Fruit fly (Drosophila melanogaster): Measurements from ENCODE around the gene CG13933.
A peak's percentile ranks its signal among the peaks of the same experiment; 100 is the strongest.

CG13933 gene

DNA sequence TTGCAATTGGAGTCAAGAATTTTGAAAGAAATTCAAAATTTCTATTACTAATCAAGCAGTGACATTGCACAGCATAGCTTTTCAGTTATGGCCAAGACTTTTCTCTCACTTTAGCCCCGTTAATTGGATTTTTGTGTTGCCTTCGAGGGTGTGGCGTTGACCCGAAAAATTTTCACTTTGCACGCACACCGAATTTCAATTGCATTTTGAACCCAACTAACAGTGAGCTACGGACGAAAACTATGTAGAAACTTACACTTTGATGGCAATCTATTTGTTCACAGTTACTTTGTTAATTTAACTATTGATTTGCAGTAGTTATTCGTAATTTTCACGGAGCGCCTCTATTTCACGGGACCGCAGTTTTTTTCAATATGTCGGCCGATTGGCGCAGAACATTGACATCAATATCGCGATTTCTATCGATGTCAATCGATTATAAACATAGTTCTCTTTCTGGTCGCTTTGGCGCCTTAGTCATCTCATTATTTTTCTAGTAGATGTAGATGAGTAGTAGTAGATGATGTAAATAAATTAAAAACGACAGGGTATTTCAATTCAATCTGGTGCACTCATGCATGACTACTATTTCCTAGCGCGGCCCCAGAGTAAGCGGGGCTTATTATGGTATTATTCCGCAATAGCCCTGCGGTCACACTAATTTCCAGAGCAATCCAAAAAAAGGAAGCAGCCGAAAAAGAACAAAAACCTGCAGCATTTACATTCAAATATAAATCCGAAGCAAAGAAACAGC lies 20.2 kb upstream of the CG13933 start, which contains the start of the genes alpha-Spec, dlt and Cdc37:
Gene alpha-Spec, minus strand, starts transcription at position 386 of the 754 bp plus-strand sequence.
Gene dlt, minus strand, starts transcription at position 386 of the 754 bp plus-strand sequence.
Gene Cdc37, plus strand, starts transcription at position 450 of the 754 bp plus-strand sequence.
- TF ChIP-seq CG8478 (optimal IDR thresholded peaks at IDR 0.05): no peak
- TF ChIP-seq psq (optimal IDR thresholded peaks at IDR 0.05): no peak
- TF ChIP-seq pan (optimal IDR thresholded peaks at IDR 0.05): no peak
- no peak for TF ChIP-seq usp (GFP tag; optimal IDR thresholded peaks at IDR 0.05)
- TF ChIP-seq Dll (optimal IDR thresholded peaks at IDR 0.05): no peak
- TF ChIP-seq EcR (GFP tag; optimal IDR thresholded peaks at IDR 0.05): no peak

DNA sequence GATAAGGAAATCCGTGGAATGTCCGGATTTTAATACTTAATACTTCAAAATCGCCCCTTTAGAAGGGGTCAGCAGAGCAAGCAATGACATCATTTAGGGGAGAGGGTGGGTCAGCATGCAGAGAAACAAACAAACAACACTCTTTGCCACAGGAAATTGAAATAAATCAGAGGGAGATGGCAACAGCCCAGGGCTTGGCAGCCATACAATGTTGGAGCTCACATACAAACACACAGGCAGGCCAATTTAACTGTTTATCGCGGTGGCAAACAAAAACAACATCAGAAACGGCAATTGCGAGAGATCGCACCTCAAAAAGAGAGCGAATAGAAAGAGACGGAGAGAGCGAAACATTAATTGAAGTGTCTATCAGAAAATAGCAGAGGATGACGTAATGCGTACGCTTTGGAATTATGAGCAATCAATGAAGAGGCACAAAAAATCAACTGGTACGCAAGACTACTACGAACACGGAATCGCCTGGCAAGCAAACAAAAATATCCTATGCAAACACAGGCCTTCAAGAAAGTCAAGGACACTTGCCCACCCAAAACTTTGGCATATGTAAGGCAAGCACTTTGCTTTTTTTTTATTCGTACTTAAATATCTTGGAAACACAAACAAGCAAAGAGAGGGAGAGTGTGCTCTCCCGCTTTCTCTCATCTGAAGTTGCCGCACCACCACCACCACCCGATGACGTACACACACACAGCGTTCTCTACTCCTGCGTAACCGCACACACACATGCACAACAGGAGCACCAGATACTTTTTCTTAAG lies 19.4 kb upstream of the CG13933 start:
- no peak for TF ChIP-seq usp (GFP tag; optimal IDR thresholded peaks at IDR 0.05)
- TF ChIP-seq CG8478 (optimal IDR thresholded peaks at IDR 0.05): no peak
- TF ChIP-seq pan (optimal IDR thresholded peaks at IDR 0.05): no peak
- no peak for TF ChIP-seq psq (optimal IDR thresholded peaks at IDR 0.05)
- TF ChIP-seq EcR (GFP tag; optimal IDR thresholded peaks at IDR 0.05): no peak
- TF ChIP-seq Dll (optimal IDR thresholded peaks at IDR 0.05): peak; percentile 85

DNA sequence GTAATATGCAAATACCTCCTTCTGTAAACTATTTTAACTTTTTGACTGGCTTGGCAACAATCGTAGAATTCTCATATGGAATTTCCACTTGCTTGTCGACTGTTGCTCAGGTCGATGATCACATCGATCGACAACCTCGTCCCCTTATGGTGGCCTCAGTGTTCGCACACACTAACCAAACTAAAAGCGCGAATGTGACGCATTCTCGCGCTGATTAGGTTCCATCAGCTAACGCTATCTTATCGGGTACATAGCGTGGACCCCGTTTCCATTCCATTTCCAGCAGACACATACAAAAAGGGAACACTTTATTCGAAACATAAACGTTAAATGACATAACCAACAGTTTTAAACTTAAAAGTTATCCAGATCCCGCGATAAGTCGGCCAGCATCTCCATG lies 14.4 kb upstream of the CG13933 start:
- TF ChIP-seq Dll (optimal IDR thresholded peaks at IDR 0.05) (no peak), CG8478 (optimal IDR thresholded peaks at IDR 0.05) (no peak), psq (optimal IDR thresholded peaks at IDR 0.05) (no peak), EcR (GFP tag; optimal IDR thresholded peaks at IDR 0.05) (no peak), usp (GFP tag; optimal IDR thresholded peaks at IDR 0.05) (no peak), pan (optimal IDR thresholded peaks at IDR 0.05) (no peak)

DNA sequence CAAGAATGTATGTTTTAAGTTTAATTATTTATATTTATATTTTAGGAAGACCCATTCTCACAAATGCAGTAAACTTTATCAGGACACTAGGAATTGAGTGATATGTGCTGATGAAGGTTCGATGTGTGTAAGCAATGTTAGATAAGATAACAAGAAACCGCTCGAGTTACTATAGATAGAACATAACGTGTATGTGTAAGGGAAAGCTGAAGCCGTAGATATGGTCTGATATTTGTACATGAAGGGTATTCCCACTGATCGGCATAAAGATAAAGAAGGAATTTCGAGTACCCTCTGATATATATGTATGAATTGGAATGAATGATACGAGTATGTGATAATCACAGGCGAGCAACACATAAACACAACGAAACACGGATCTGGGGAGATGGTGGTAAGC lies 9.1 kb upstream of the CG13933 start:
- TF ChIP-seq psq (optimal IDR thresholded peaks at IDR 0.05) (no peak), Dll (optimal IDR thresholded peaks at IDR 0.05) (no peak), pan (optimal IDR thresholded peaks at IDR 0.05) (no peak), usp (GFP tag; optimal IDR thresholded peaks at IDR 0.05) (no peak), EcR (GFP tag; optimal IDR thresholded peaks at IDR 0.05) (no peak), CG8478 (optimal IDR thresholded peaks at IDR 0.05) (no peak)

DNA sequence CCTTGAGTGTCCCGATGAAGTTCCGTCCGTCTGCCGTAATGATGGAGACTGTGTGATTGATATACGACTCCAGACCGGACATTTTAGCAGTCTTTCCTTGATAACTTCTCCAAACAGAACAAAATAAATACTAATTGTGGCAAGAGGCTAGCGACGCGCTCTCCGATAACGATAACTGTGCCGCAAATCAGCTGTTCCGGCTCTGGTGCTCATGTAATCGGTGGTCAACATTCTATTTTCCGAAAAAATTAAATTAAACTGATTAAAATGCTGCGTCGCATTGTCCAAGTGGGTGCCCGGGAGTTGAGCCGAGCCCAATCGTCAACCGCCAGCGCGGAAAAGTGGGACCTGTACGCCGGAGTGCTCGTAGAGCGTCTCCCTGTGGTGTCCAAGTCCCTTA lies 2.3 kb upstream of the CG13933 start, which contains the start of the genes CG2021 and mRpL46:
Gene CG2021, minus strand, starts transcription at position 163 of the 400 bp plus-strand sequence.
Gene mRpL46, plus strand, starts transcription at position 191 of the 400 bp plus-strand sequence.
- TF ChIP-seq CG8478 (optimal IDR thresholded peaks at IDR 0.05): no peak
- TF ChIP-seq usp (GFP tag; optimal IDR thresholded peaks at IDR 0.05): no peak
- TF ChIP-seq EcR (GFP tag; optimal IDR thresholded peaks at IDR 0.05): no peak
- no peak for TF ChIP-seq Dll (optimal IDR thresholded peaks at IDR 0.05)
- no peak for TF ChIP-seq psq (optimal IDR thresholded peaks at IDR 0.05)
- TF ChIP-seq pan (optimal IDR thresholded peaks at IDR 0.05): no peak

DNA sequence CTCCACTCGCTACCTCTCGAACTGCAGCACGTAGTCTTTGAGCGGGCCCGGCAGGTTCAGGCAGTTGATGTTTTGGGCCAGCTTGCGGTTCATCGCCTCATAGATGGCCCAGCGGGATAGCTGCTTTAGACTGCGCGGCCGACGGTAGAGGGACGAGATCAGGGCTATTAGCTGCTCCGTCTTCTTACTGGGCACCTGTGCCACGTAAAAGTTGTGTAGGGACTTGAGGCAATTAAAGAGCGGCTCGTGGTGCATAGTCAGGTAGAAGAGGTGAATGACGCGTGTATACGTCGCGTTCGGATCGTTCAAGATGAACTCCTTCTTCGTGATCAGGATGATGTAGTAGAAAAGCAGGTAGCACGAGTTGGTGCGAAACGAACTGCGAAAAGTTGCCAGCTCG lies 2.4 kb downstream of the CG13933 start:
- TF ChIP-seq pan (optimal IDR thresholded peaks at IDR 0.05) (no peak), psq (optimal IDR thresholded peaks at IDR 0.05) (no peak), usp (GFP tag; optimal IDR thresholded peaks at IDR 0.05) (no peak), EcR (GFP tag; optimal IDR thresholded peaks at IDR 0.05) (no peak), CG8478 (optimal IDR thresholded peaks at IDR 0.05) (no peak), Dll (optimal IDR thresholded peaks at IDR 0.05) (no peak)

DNA sequence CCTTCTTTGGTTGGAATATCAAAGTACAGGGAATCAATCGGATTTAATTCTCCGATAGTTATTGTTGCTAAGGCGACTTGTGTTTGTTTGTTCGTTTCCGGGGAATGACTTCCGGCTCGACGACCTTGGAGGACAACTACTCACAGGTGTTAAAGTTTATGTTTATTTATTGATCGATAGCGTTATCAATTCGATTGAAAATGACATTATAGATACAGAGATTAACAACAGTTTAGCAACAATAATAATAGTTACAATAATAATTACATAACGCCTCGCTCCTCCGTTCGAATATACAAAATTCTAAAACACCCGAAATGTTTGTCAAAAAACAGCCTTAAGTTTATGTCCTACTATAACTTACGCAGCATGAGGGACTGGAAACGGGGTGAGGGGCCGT lies 3.3 kb downstream of the CG13933 start, which contains the start of gene Dhc62B:
Gene Dhc62B, minus strand, starts transcription at position 101 of the 400 bp plus-strand sequence.
- TF ChIP-seq psq (optimal IDR thresholded peaks at IDR 0.05): no peak
- TF ChIP-seq EcR (GFP tag; optimal IDR thresholded peaks at IDR 0.05): no peak
- TF ChIP-seq pan (optimal IDR thresholded peaks at IDR 0.05): no peak
- no peak for TF ChIP-seq CG8478 (optimal IDR thresholded peaks at IDR 0.05)

DNA sequence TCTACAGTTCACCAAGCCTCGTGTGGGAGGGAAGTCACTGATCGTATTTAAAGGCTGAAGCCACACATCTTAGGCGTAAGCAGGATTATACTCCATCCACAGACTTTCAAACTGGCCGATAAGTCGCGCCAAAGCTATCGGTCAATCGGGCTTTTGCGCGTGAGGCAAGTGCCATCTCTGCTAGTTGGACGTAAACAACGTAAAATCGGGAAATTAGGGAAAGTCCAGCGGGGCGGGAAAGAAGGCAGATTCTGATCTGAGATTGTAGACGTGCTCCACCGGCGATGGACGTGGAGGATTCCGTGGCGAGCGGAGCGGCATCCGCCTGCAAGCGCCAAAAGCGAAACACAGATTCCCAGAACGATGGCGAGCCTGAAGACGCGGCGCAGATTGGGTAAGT lies 18.8 kb downstream of the CG13933 start, which contains the start of gene CG8001:
Gene CG8001, plus strand, starts transcription at position 17 of the 400 bp plus-strand sequence.
- TF ChIP-seq usp (GFP tag; optimal IDR thresholded peaks at IDR 0.05) (no peak), Dll (optimal IDR thresholded peaks at IDR 0.05) (no peak), pan (optimal IDR thresholded peaks at IDR 0.05) (no peak), EcR (GFP tag; optimal IDR thresholded peaks at IDR 0.05) (no peak), psq (optimal IDR thresholded peaks at IDR 0.05) (no peak), CG8478 (optimal IDR thresholded peaks at IDR 0.05) (no peak)

DNA sequence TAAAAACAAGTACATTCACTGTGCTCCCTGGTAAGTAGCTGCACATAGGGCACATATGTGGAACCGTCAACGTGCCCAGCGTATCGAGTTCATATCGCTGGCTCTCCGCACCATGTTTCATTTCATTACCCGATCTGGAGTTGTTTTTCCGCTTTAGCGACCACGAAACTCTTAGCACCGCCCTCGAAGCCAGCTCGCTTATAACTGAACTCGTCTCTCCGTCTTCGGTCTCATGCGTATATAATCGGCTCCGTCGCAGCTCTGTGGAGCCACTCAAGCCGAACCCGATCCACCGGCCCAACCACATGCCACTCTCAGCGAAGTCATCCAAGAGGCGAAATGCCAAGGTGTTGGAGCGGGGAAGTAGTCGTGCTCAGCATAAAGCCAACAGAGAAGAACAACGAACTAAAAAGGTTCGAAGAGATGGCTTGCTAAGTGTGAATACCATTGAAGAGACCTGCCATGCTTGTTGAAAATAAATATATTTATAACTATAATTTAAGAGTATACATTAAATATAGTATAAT lies 19.4 kb downstream of the CG13933 start, which contains the start of gene Cht2:
Gene Cht2, minus strand, starts transcription at position 477 of the 527 bp plus-strand sequence.
- TF ChIP-seq pan (optimal IDR thresholded peaks at IDR 0.05) (no peak), Dll (optimal IDR thresholded peaks at IDR 0.05) (peak; percentile 63)

DNA sequence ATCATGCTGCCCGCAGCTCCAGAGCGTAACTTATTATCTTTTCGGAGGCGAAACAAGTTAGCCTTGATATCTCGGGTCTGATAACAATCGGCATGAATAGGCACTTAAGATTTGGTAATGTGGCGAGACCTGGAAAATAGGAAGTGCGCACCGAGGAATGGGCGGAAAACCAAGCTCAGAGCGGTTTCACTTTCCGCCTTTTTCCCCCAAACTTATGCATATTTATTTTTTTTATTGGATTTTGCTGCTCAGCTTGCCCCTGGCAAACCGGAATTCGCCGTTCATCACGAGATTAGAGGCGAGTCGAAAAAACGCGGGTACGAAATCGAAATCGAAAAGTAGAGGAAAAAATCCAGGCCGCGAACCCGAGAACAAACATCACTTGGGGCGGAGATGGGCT lies 20.0 kb downstream of the CG13933 start:
- TF ChIP-seq EcR (GFP tag; optimal IDR thresholded peaks at IDR 0.05) (no peak), usp (GFP tag; optimal IDR thresholded peaks at IDR 0.05) (no peak), pan (optimal IDR thresholded peaks at IDR 0.05) (no peak)

DNA sequence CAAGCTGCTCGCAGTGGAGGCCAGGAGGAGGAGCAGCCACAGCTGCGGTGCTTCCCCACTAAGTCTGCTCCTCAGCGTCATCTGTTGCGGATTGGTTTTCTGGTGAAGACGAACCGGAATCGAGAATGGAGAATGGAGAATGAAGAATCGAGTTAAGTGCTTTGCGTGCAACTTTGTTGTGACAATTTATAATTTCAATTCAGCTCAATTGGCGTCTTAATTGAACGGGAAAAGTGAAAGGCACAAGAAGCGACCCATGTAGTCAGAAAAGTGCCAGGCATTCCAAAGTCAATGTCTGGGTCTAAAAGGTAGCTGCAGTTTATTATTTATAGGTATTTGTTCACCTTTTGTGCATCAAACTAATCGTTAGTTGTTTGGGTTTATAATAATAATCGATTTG lies 20.7 kb downstream of the CG13933 start:
- TF ChIP-seq usp (GFP tag; optimal IDR thresholded peaks at IDR 0.05) (no peak), EcR (GFP tag; optimal IDR thresholded peaks at IDR 0.05) (no peak), CG8478 (optimal IDR thresholded peaks at IDR 0.05) (no peak), pan (optimal IDR thresholded peaks at IDR 0.05) (no peak), psq (optimal IDR thresholded peaks at IDR 0.05) (no peak), Dll (optimal IDR thresholded peaks at IDR 0.05) (no peak)

DNA sequence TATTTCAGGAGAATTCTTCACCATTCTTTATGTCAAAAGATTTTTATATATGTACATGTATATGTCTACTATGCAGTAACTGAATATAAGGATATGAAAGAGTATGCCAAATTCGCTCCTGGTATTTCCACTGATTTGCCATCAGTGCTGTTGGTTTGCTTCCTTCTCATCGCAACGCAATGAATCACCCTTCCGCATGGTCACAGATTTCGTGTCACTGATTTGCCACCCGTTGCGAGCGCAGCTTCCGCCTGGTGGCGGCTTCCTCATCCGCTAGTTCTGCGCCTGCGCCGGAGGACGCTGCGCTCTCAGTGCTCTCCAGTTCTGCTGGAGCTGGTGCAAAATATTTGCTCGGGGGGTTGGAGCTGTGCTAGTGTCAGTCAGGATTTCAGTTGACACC lies 26.7 kb downstream of the CG13933 start:
- TF ChIP-seq EcR (GFP tag; optimal IDR thresholded peaks at IDR 0.05): no peak
- no peak for TF ChIP-seq psq (optimal IDR thresholded peaks at IDR 0.05)
- TF ChIP-seq pan (optimal IDR thresholded peaks at IDR 0.05): no peak
- TF ChIP-seq Dll (optimal IDR thresholded peaks at IDR 0.05): no peak
- no peak for TF ChIP-seq CG8478 (optimal IDR thresholded peaks at IDR 0.05)
- TF ChIP-seq usp (GFP tag; optimal IDR thresholded peaks at IDR 0.05): no peak

Data from whole organism.